Worm (Caenorhabditis elegans) whole organism, L2 larva: ENCODE data around the gene lron-15.

Experiments used
- C34F6.9 ChIP-seq: fragments of 150-350 bp; optimal IDR thresholded peaks from 2 replicates; lab custom pipeline; 2014; ENCODE audit warnings: missing biosample characterization, missing genetic modification characterization
- F13H6.1 ChIP-seq: sonication (generic microtip); optimal IDR thresholded peaks from 2 replicates; lab custom pipeline; 2016; ENCODE audit warnings: missing genetic modification characterization, missing compliant biosample characterization
- Y55F3AM.14 ChIP-seq: fragments of 200-800 bp; sonication (Bioruptor generic); optimal IDR thresholded peaks from 2 replicates; lab custom pipeline; 2018; ENCODE audit warnings: mild to moderate bottlenecking, missing genetic modification characterization, missing compliant biosample characterization
- ZK546.5 ChIP-seq: sonication (generic microtip); optimal IDR thresholded peaks from 2 replicates; lab custom pipeline; 2017; ENCODE audit warnings: missing biosample characterization, missing genetic modification characterization
- aly-2 ChIP-seq: fragments of 150-350 bp; optimal IDR thresholded peaks from 2 replicates; lab custom pipeline; 2014; ENCODE audit warnings: missing biosample characterization, missing genetic modification characterization
- ama-1 ChIP-seq: fragments of 150-350 bp; optimal IDR thresholded peaks from 2 replicates; lab custom pipeline; 2018; ENCODE audit warnings: inconsistent platforms
- blmp-1 ChIP-seq: sonication (generic microtip); optimal IDR thresholded peaks from 2 replicates; lab custom pipeline; 2017; ENCODE audit warnings: missing genetic modification characterization, mild to moderate bottlenecking, missing compliant biosample characterization, antibody characterized with exemption, moderate library complexity; ENCODE audit not compliant: insufficient read depth
- crh-2 ChIP-seq: sonication (generic microtip); optimal IDR thresholded peaks from 2 replicates; lab custom pipeline; 2017; ENCODE audit warnings: missing biosample characterization, missing genetic modification characterization
- dmd-4 ChIP-seq: sonication (generic microtip); optimal IDR thresholded peaks from 2 replicates; lab custom pipeline; 2017; ENCODE audit warnings: missing biosample characterization, missing genetic modification characterization
- egl-27 ChIP-seq: sonication (generic microtip); optimal IDR thresholded peaks from 3 replicates; lab custom pipeline; 2017; ENCODE audit warnings: missing biosample characterization, missing genetic modification reagents, missing genetic modification characterization
- elt-1 ChIP-seq: fragments of 150-350 bp; optimal IDR thresholded peaks from 2 replicates; lab custom pipeline; 2014; ENCODE audit warnings: missing biosample characterization, missing genetic modification characterization
- elt-3 ChIP-seq: sonication (generic microtip); optimal IDR thresholded peaks from 2 replicates; lab custom pipeline; 2017; ENCODE audit warnings: missing biosample characterization, missing genetic modification characterization
- fos-1 ChIP-seq: fragments of 150-350 bp; optimal IDR thresholded peaks from 2 replicates; lab custom pipeline; 2014; ENCODE audit warnings: missing biosample characterization, missing genetic modification characterization
- gmeb-1 ChIP-seq: fragments of 150-350 bp; optimal IDR thresholded peaks from 2 replicates; lab custom pipeline; 2014; ENCODE audit warnings: missing biosample characterization, missing genetic modification characterization
- lin-13 ChIP-seq: fragments of 150-350 bp; optimal IDR thresholded peaks from 2 replicates; lab custom pipeline; 2014; ENCODE audit warnings: missing biosample characterization, missing genetic modification reagents, missing genetic modification characterization
- lsy-2 ChIP-seq, 2 experiments: fragments of 150-350 bp in 1 of 2; sonication (generic microtip) in 1 of 2; optimal IDR thresholded peaks; 2 replicates each; lab custom pipeline; 2014 to 2017; ENCODE audit warnings: missing biosample characterization in 2 of 2, missing genetic modification characterization in 2 of 2
- mab-5 ChIP-seq: fragments of 150-350 bp; optimal IDR thresholded peaks from 2 replicates; lab custom pipeline; 2014; ENCODE audit warnings: missing biosample characterization, missing genetic modification characterization
- mbf-1 ChIP-seq: sonication (generic microtip); optimal IDR thresholded peaks from 2 replicates; lab custom pipeline; 2017; ENCODE audit warnings: missing biosample characterization, missing genetic modification characterization
- mdl-1 ChIP-seq, 2 experiments: fragments of 150-350 bp in 1 of 2; sonication (generic microtip) in 1 of 2; optimal IDR thresholded peaks; 2 replicates each; lab custom pipeline; 2017; ENCODE audit warnings: missing biosample characterization in 2 of 2, missing genetic modification characterization in 2 of 2
- nhr-10 ChIP-seq: sonication (generic microtip); optimal IDR thresholded peaks from 2 replicates; lab custom pipeline; 2017; ENCODE audit warnings: missing biosample characterization, missing genetic modification characterization
- nhr-11 ChIP-seq: fragments of 150-350 bp; optimal IDR thresholded peaks from 2 replicates; lab custom pipeline; 2014; ENCODE audit warnings: missing biosample characterization, missing genetic modification characterization
- nhr-12 ChIP-seq: fragments of 150-350 bp; optimal IDR thresholded peaks from 2 replicates; lab custom pipeline; 2014; ENCODE audit warnings: missing biosample characterization, missing genetic modification characterization
- nhr-129 ChIP-seq: fragments of 150-350 bp; optimal IDR thresholded peaks from 2 replicates; lab custom pipeline; 2014; ENCODE audit warnings: missing biosample characterization, missing genetic modification characterization
- nhr-21 ChIP-seq: fragments of 150-350 bp; optimal IDR thresholded peaks from 2 replicates; lab custom pipeline; 2014; ENCODE audit warnings: missing biosample characterization, missing genetic modification characterization
- nhr-23 ChIP-seq: fragments of 150-350 bp; optimal IDR thresholded peaks from 2 replicates; lab custom pipeline; 2014; ENCODE audit warnings: missing biosample characterization, missing genetic modification reagents, missing genetic modification characterization
- nhr-237 ChIP-seq: fragments of 150-350 bp; optimal IDR thresholded peaks from 2 replicates; lab custom pipeline; 2014; ENCODE audit warnings: missing biosample characterization, missing genetic modification characterization
- nhr-25 ChIP-seq: fragments of 150-350 bp; sonication (generic microtip); optimal IDR thresholded peaks from 3 replicates; lab custom pipeline; 2014; ENCODE audit warnings: missing biosample characterization, missing genetic modification characterization
- nhr-6 ChIP-seq: fragments of 150-350 bp; optimal IDR thresholded peaks from 2 replicates; lab custom pipeline; 2014; ENCODE audit warnings: missing biosample characterization, missing genetic modification characterization
- peb-1 ChIP-seq: fragments of 150-350 bp; optimal IDR thresholded peaks from 2 replicates; lab custom pipeline; 2014; ENCODE audit warnings: missing biosample characterization, missing genetic modification characterization
- sem-4 ChIP-seq: fragments of 150-350 bp; optimal IDR thresholded peaks from 2 replicates; lab custom pipeline; 2014; ENCODE audit warnings: missing biosample characterization, missing genetic modification reagents, missing genetic modification characterization
- skn-1 ChIP-seq: sonication (generic microtip); optimal IDR thresholded peaks from 2 replicates; lab custom pipeline; 2017; ENCODE audit warnings: missing biosample characterization, missing genetic modification characterization
- sma-3 ChIP-seq: sonication (generic microtip); optimal IDR thresholded peaks from 2 replicates; lab custom pipeline; 2016; ENCODE audit warnings: missing genetic modification reagents, missing genetic modification characterization, missing compliant biosample characterization
- sma-9 ChIP-seq, 2 experiments: fragments of 150-350 bp in 1 of 2; sonication (generic microtip) in 1 of 2; optimal IDR thresholded peaks; 2 replicates each; lab custom pipeline; 2014 to 2016; ENCODE audit warnings: missing genetic modification characterization in 2 of 2, mild to moderate bottlenecking in 1 of 2, missing biosample characterization in 1 of 2, missing compliant biosample characterization in 1 of 2, missing genetic modification reagents in 1 of 2, moderate library complexity in 1 of 2
- snpc-4 ChIP-seq: fragments of 150-350 bp; optimal IDR thresholded peaks from 2 replicates; lab custom pipeline; 2014; ENCODE audit warnings: missing biosample characterization, missing genetic modification characterization
- unc-62 ChIP-seq: fragments of 150-350 bp; optimal IDR thresholded peaks from 2 replicates; lab custom pipeline; 2014; ENCODE audit warnings: missing biosample characterization, missing genetic modification reagents, missing genetic modification characterization
- zag-1 ChIP-seq: fragments of 150-350 bp; optimal IDR thresholded peaks from 2 replicates; lab custom pipeline; 2014; ENCODE audit warnings: missing biosample characterization, missing genetic modification characterization
- ztf-1 ChIP-seq: fragments of 200-800 bp; sonication (Bioruptor generic); conservative IDR thresholded peaks from 2 replicates; pipeline ENCODE4 v1.3.6; 2022; ENCODE audit warnings: missing genetic modification characterization, missing compliant biosample characterization
- ztf-11 ChIP-seq: sonication (generic microtip); optimal IDR thresholded peaks from 2 replicates; lab custom pipeline; 2017; ENCODE audit warnings: missing biosample characterization, missing genetic modification characterization

Gene lron-15

ce11 chrII:6562203-6562867 lies 17.6 kb upstream of the lron-15 start:
- TF ChIP-seq mbf-1 (tag; lab: Kevin White, UChicago) (no peak), nhr-25 (tag; lab: Kevin White, UChicago) (peak; percentile 72), F13H6.1 (tag; lab: Kevin White, UChicago) (peak; percentile 9), nhr-237 (tag; lab: Kevin White, UChicago) (no peak), sma-9 (GFP tag; optimal IDR thresholded peaks at IDR 0.05; lab: Kevin White, UChicago) (peak; percentile 24), sma-9 (tag; optimal IDR thresholded peaks at IDR 0.05; lab: Kevin White, UChicago) (no peak), blmp-1 (tag; lab: Kevin White, UChicago) (peak; percentile 94), nhr-6 (peak; percentile 17), aly-2 (tag; lab: Kevin White, UChicago) (no peak), Y55F3AM.14 (GFP tag; lab: Kevin White, UChicago) (peak; percentile 35), sma-3 (GFP tag; lab: Kevin White, UChicago) (peak; percentile 56), lsy-2 (tag; optimal IDR thresholded peaks at IDR 0.05; lab: Kevin White, UChicago) (peak in 1 of 2 experiments; percentile 9), fos-1 (tag; lab: Kevin White, UChicago) (peak; percentile 29)

ce11 chrII:6561300-6561699 lies 16.6 kb upstream of the lron-15 start, which contains the start of gene F18C5.10:
Gene F18C5.10 (minus strand): TSS chrII:6561444.
- TF ChIP-seq nhr-25 (tag; lab: Kevin White, UChicago) = no peak
- no peak for TF ChIP-seq sem-4 (tag; lab: Kevin White, UChicago)
- no peak for TF ChIP-seq nhr-23 (tag; lab: Kevin White, UChicago)
- TF ChIP-seq sma-9 (GFP tag; optimal IDR thresholded peaks at IDR 0.05; lab: Kevin White, UChicago) = no peak
- TF ChIP-seq sma-9 (tag; optimal IDR thresholded peaks at IDR 0.05; lab: Kevin White, UChicago) = no peak
- no peak for TF ChIP-seq zag-1 (tag; lab: Kevin White, UChicago)
- TF ChIP-seq crh-2 (tag; lab: Kevin White, UChicago) = no peak
- no peak for TF ChIP-seq elt-3
- TF ChIP-seq nhr-129 (tag; lab: Kevin White, UChicago) = peak; percentile 74
- no peak for TF ChIP-seq gmeb-1 (tag; lab: Kevin White, UChicago)
- no peak for TF ChIP-seq nhr-21
- no peak for TF ChIP-seq mdl-1 (tag; optimal IDR thresholded peaks at IDR 0.05; lab: Kevin White, UChicago)
- TF ChIP-seq nhr-12 (tag; lab: Kevin White, UChicago) = no peak
- TF ChIP-seq snpc-4 (tag; lab: Kevin White, UChicago) = no peak
- no peak for TF ChIP-seq peb-1
- TF ChIP-seq nhr-11 (tag; lab: Kevin White, UChicago) = no peak
- peak; percentile 60 for TF ChIP-seq ama-1 (lab: Kevin White, UChicago)
- no peak for TF ChIP-seq ztf-1
- no peak for TF ChIP-seq mab-5 (tag; lab: Kevin White, UChicago)
- TF ChIP-seq elt-1 (tag; lab: Kevin White, UChicago) = no peak
- TF ChIP-seq sma-3 (GFP tag; lab: Kevin White, UChicago) = no peak
- TF ChIP-seq lsy-2 (tag; optimal IDR thresholded peaks at IDR 0.05; lab: Kevin White, UChicago) = peak in 1 of 2 experiments; percentile 9
- TF ChIP-seq unc-62 (GFP tag; lab: Kevin White, UChicago) = no peak

- TF ChIP-seq sma-9 (GFP tag; optimal IDR thresholded peaks at IDR 0.05; lab: Kevin White, UChicago) = no peak
- no peak for TF ChIP-seq sma-9 (tag; optimal IDR thresholded peaks at IDR 0.05; lab: Kevin White, UChicago)
- TF ChIP-seq blmp-1 (tag; lab: Kevin White, UChicago) = no peak
- no peak for TF ChIP-seq mdl-1 (tag; optimal IDR thresholded peaks at IDR 0.05; lab: Kevin White, UChicago)
- no peak for TF ChIP-seq egl-27 (tag; lab: Kevin White, UChicago)
- TF ChIP-seq ama-1 (lab: Kevin White, UChicago) = peak; percentile 51
- TF ChIP-seq ZK546.5 = no peak
- no peak for TF ChIP-seq snpc-4 (tag; lab: Kevin White, UChicago)
- no peak for TF ChIP-seq lin-13 (GFP tag; lab: Kevin White, UChicago)
- peak; percentile 27 for TF ChIP-seq nhr-129 (tag; lab: Kevin White, UChicago)
- TF ChIP-seq ztf-11 (tag; lab: Kevin White, UChicago) = no peak
- no peak for TF ChIP-seq nhr-10 (tag; lab: Kevin White, UChicago)
- TF ChIP-seq skn-1 (tag; lab: Kevin White, UChicago) = no peak
- TF ChIP-seq dmd-4 (tag; lab: Kevin White, UChicago) = no peak
- no peak for TF ChIP-seq C34F6.9 (tag; lab: Kevin White, UChicago)
- TF ChIP-seq unc-62 (GFP tag; lab: Kevin White, UChicago) = no peak
- no peak for TF ChIP-seq zag-1 (tag; lab: Kevin White, UChicago)
These were observed 15.6 kb upstream of the lron-15 start for ce11 chrII:6560291-6560690.
